Fruit fly (Drosophila melanogaster) whole organism, embryonic: ENCODE data around the gene peng.

Source experiments
- Ada2b ChIP-seq: fragments of 200-800 bp; sonication (Bioruptor generic); IDR thresholded peaks from 2 replicates; pipeline ENCODE4 v1.3.6; 2022; ENCODE audit warnings: missing biosample characterization, missing genetic modification characterization
- Antp ChIP-seq: fragments of 200-800 bp; sonication (Bioruptor generic); optimal IDR thresholded peaks from 3 replicates; lab custom pipeline; 2016; ENCODE audit warnings: missing biosample characterization, missing genetic modification characterization
- B-H1 ChIP-seq: fragments of 200-800 bp; sonication (Bioruptor generic); IDR thresholded peaks from 3 replicates; pipeline ENCODE4 v1.3.6; 2022; ENCODE audit warnings: missing biosample characterization, missing genetic modification characterization
- Bgb ChIP-seq: fragments of 200-800 bp; sonication (Bioruptor generic); IDR thresholded peaks from 2 replicates; pipeline ENCODE4 v1.3.6; 2022; ENCODE audit warnings: missing biosample characterization, missing genetic modification characterization; ENCODE audit not compliant: partially characterized antibody
- CG10267 ChIP-seq: fragments of 200-800 bp; sonication (Bioruptor generic); optimal IDR thresholded peaks from 2 replicates; lab custom pipeline; 2018; ENCODE audit warnings: missing biosample characterization, mild to moderate bottlenecking, missing genetic modification characterization, moderate library complexity
- CG13296 ChIP-seq: fragments of 200-800 bp; sonication (Bioruptor generic); optimal IDR thresholded peaks from 3 replicates; lab custom pipeline; 2018; ENCODE audit warnings: missing biosample characterization, mild to moderate bottlenecking, missing genetic modification characterization
- CG14014 ChIP-seq: fragments of 200-800 bp; sonication (Bioruptor generic); IDR thresholded peaks from 2 replicates; pipeline ENCODE4 v1.3.6; 2022; ENCODE audit warnings: missing biosample characterization, missing genetic modification characterization
- CG14441 ChIP-seq: fragments of 200-800 bp; sonication (Bioruptor generic); IDR thresholded peaks from 2 replicates; pipeline ENCODE4 v1.3.6; 2022; ENCODE audit warnings: missing biosample characterization, missing genetic modification characterization
- CG1647 ChIP-seq: fragments of 200-800 bp; sonication (Bioruptor generic); optimal IDR thresholded peaks from 3 replicates; lab custom pipeline; 2016; ENCODE audit warnings: missing biosample characterization, missing genetic modification characterization
- CG17385 ChIP-seq: fragments of 200-800 bp; sonication (Bioruptor generic); optimal IDR thresholded peaks from 3 replicates; lab custom pipeline; 2018; ENCODE audit warnings: missing biosample characterization, mild to moderate bottlenecking, missing genetic modification characterization
- CG2120 ChIP-seq: fragments of 200-800 bp; sonication (Bioruptor generic); optimal IDR thresholded peaks from 3 replicates; lab custom pipeline; 2016; ENCODE audit warnings: missing biosample characterization, missing genetic modification characterization
- CG32532 ChIP-seq: fragments of 200-800 bp; sonication (Bioruptor generic); IDR thresholded peaks from 2 replicates; pipeline ENCODE4 v1.3.6; 2022; ENCODE audit warnings: missing biosample characterization, missing genetic modification characterization
- CG3726 ChIP-seq: fragments of 200-800 bp; sonication (Bioruptor generic); IDR thresholded peaks from 3 replicates; pipeline ENCODE4, ENCODE4 v1.3.6; 2022; ENCODE audit warnings: missing biosample characterization, missing genetic modification characterization
- CG3847 ChIP-seq: fragments of 200-800 bp; sonication (Bioruptor generic); IDR thresholded peaks from 2 replicates; pipeline ENCODE4 v1.3.6; 2022; ENCODE audit warnings: missing biosample characterization, missing genetic modification characterization
- CG4328 ChIP-seq: fragments of 200-800 bp; sonication (Bioruptor generic); optimal IDR thresholded peaks from 3 replicates; lab custom pipeline; 2017; ENCODE audit warnings: missing biosample characterization, missing genetic modification reagents, missing genetic modification characterization
- CG4424 ChIP-seq: fragments of 200-800 bp; sonication (Bioruptor generic); optimal IDR thresholded peaks from 3 replicates; lab custom pipeline; 2016; ENCODE audit warnings: missing biosample characterization, missing genetic modification characterization
- CG4820 ChIP-seq: fragments of 200-800 bp; sonication (Bioruptor generic); optimal IDR thresholded peaks from 3 replicates; lab custom pipeline; 2016; ENCODE audit warnings: missing biosample characterization, missing genetic modification characterization
- CG5245 ChIP-seq: fragments of 200-800 bp; sonication (Bioruptor generic); optimal IDR thresholded peaks from 3 replicates; lab custom pipeline; 2016; ENCODE audit warnings: missing biosample characterization, missing genetic modification characterization
- CG6791 ChIP-seq: fragments of 200-800 bp; sonication (Bioruptor generic); IDR thresholded peaks from 3 replicates; pipeline ENCODE4 v1.3.6; 2022; ENCODE audit warnings: missing biosample characterization, missing genetic modification characterization; ENCODE audit not compliant: partially characterized antibody
- CG8478 ChIP-seq: fragments of >200 bp; optimal IDR thresholded peaks from 2 replicates; lab custom pipeline; 2018
- CG8924 ChIP-seq: fragments of 200-800 bp; optimal IDR thresholded peaks from 3 replicates; lab custom pipeline; 2019; ENCODE audit warnings: missing biosample characterization, mild to moderate bottlenecking, missing genetic modification characterization, moderate library complexity
- CG9609 ChIP-seq: fragments of 200-800 bp; sonication (Bioruptor generic); optimal IDR thresholded peaks from 3 replicates; lab custom pipeline; 2016; ENCODE audit warnings: missing biosample characterization, missing genetic modification characterization
- CG9797 ChIP-seq: fragments of 200-800 bp; sonication (Bioruptor generic); optimal IDR thresholded peaks from 3 replicates; lab custom pipeline; 2018; ENCODE audit warnings: missing biosample characterization, mild to moderate bottlenecking, missing genetic modification characterization
- CG9817 ChIP-seq: fragments of 200-800 bp; sonication (Bioruptor generic); optimal IDR thresholded peaks from 2 replicates; lab custom pipeline; 2018; ENCODE audit warnings: missing biosample characterization, mild to moderate bottlenecking, missing genetic modification characterization, moderate library complexity
- CTCF ChIP-seq: fragments of 200-800 bp; sonication (Bioruptor generic); optimal IDR thresholded peaks from 2 replicates; lab custom pipeline; 2017; ENCODE audit warnings: missing biosample characterization, mild to moderate bottlenecking, missing genetic modification characterization, moderate library complexity
- Deaf1 ChIP-seq: fragments of 200-800 bp; optimal IDR thresholded peaks from 3 replicates; lab custom pipeline; 2019; ENCODE audit warnings: missing biosample characterization, mild to moderate bottlenecking, missing genetic modification characterization, moderate library complexity
- Dll ChIP-seq: fragments of 200-800 bp; sonication (Bioruptor generic); IDR thresholded peaks from 4 replicates; pipeline ENCODE4 v1.3.6; 2022; ENCODE audit warnings: missing biosample characterization, missing genetic modification characterization; ENCODE audit not compliant: partially characterized antibody
- Doc2 ChIP-seq: fragments of 200-800 bp; sonication (Bioruptor generic); IDR thresholded peaks from 2 replicates; pipeline ENCODE4 v1.3.6; 2022; ENCODE audit warnings: missing biosample characterization, missing genetic modification characterization
- Doc3 ChIP-seq: fragments of 200-800 bp; sonication (Bioruptor generic); IDR thresholded peaks from 3 replicates; pipeline ENCODE4 v1.3.6; 2022; ENCODE audit warnings: missing biosample characterization, missing genetic modification characterization; ENCODE audit not compliant: partially characterized antibody
- ERR ChIP-seq: fragments of 200-800 bp; sonication (Bioruptor generic); optimal IDR thresholded peaks from 2 replicates; lab custom pipeline; 2016; ENCODE audit warnings: missing biosample characterization, missing genetic modification characterization
- HLHmδ ChIP-seq: fragments of 200-800 bp; sonication (Bioruptor generic); optimal IDR thresholded peaks from 2 replicates; lab custom pipeline; 2018; ENCODE audit warnings: missing biosample characterization, mild to moderate bottlenecking, missing genetic modification characterization, moderate library complexity
- Hsf ChIP-seq: fragments of 200-800 bp; sonication (Bioruptor generic); optimal IDR thresholded peaks from 3 replicates; lab custom pipeline; 2016; ENCODE audit warnings: missing biosample characterization, missing genetic modification characterization
- MBD-R2 ChIP-seq: fragments of 200-800 bp; sonication (Bioruptor generic); IDR thresholded peaks from 2 replicates; pipeline ENCODE4 v1.3.6; 2022; ENCODE audit warnings: missing biosample characterization, missing genetic modification characterization
- Oaz ChIP-seq: fragments of 200-800 bp; sonication (Bioruptor generic); IDR thresholded peaks from 2 replicates; pipeline ENCODE4 v1.3.6; 2022; ENCODE audit warnings: missing biosample characterization, missing genetic modification characterization
- Sry-β ChIP-seq: fragments of 200-800 bp; sonication (Bioruptor generic); optimal IDR thresholded peaks from 2 replicates; lab custom pipeline; 2018; ENCODE audit warnings: missing biosample characterization, mild to moderate bottlenecking, missing genetic modification characterization, moderate library complexity
- Tbp ChIP-seq: fragments of >200 bp; optimal IDR thresholded peaks from 2 replicates; lab custom pipeline; 2018; ENCODE audit warnings: missing biosample characterization, missing genetic modification characterization
- Trl ChIP-seq, 3 experiments: fragments of >200 bp in 2 of 3; fragments of 200-800 bp in 1 of 3; sonication (Bioruptor generic) in 1 of 3; optimal IDR thresholded peaks; 2 replicates in 1 of 3; 3 replicates in 2 of 3; lab custom pipeline; 2016 to 2017; ENCODE audit warnings: missing biosample characterization in 1 of 3, missing genetic modification characterization in 1 of 3
- amos ChIP-seq: fragments of 200-800 bp; sonication (Bioruptor generic); IDR thresholded peaks from 2 replicates; pipeline ENCODE4 v1.3.6; 2022; ENCODE audit warnings: missing biosample characterization, missing genetic modification characterization; ENCODE audit not compliant: partially characterized antibody
- chm ChIP-seq: fragments of 200-800 bp; sonication (Bioruptor generic); IDR thresholded peaks from 2 replicates; pipeline ENCODE4 v1.3.6; 2022; ENCODE audit warnings: missing biosample characterization, missing genetic modification characterization
- ci ChIP-seq: fragments of 200-800 bp; sonication (Bioruptor generic); IDR thresholded peaks from 3 replicates; pipeline ENCODE4 v1.3.6; 2022; ENCODE audit warnings: missing biosample characterization, missing genetic modification characterization
- corto ChIP-seq: fragments of 200-800 bp; sonication (Bioruptor generic); optimal IDR thresholded peaks from 2 replicates; lab custom pipeline; 2016; ENCODE audit warnings: missing biosample characterization, mild to moderate bottlenecking, missing genetic modification characterization, moderate library complexity
- crc ChIP-seq: fragments of 200-800 bp; sonication (Bioruptor generic); optimal IDR thresholded peaks from 2 replicates; lab custom pipeline; 2016; ENCODE audit warnings: missing biosample characterization, missing genetic modification characterization
- dati ChIP-seq: fragments of 200-800 bp; sonication (Bioruptor generic); IDR thresholded peaks from 2 replicates; pipeline ENCODE4 v1.3.6; 2022; ENCODE audit warnings: missing biosample characterization, missing genetic modification characterization
- kah ChIP-seq: fragments of 200-800 bp; sonication (Bioruptor generic); optimal IDR thresholded peaks from 2 replicates; lab custom pipeline; 2018; ENCODE audit warnings: missing biosample characterization, mild to moderate bottlenecking, missing genetic modification characterization
- klu ChIP-seq: fragments of 200-800 bp; sonication (Bioruptor generic); IDR thresholded peaks from 2 replicates; pipeline ENCODE4 v1.3.6; 2022; ENCODE audit warnings: missing biosample characterization, missing genetic modification characterization
- lab ChIP-seq: fragments of 200-800 bp; sonication (Bioruptor generic); optimal IDR thresholded peaks from 3 replicates; lab custom pipeline; 2017; ENCODE audit warnings: missing biosample characterization, missing genetic modification characterization, mild to moderate bottlenecking, moderate library complexity, missing genetic modification reagents
- pfk ChIP-seq: fragments of 200-800 bp; sonication (Bioruptor generic); optimal IDR thresholded peaks from 2 replicates; lab custom pipeline; 2018; ENCODE audit warnings: missing biosample characterization, mild to moderate bottlenecking, missing genetic modification characterization, moderate library complexity
- sima ChIP-seq: fragments of 200-800 bp; sonication (Bioruptor generic); optimal IDR thresholded peaks from 2 replicates; lab custom pipeline; 2016; ENCODE audit warnings: missing biosample characterization, missing genetic modification characterization
- slou ChIP-seq: fragments of 200-800 bp; sonication (Bioruptor generic); optimal IDR thresholded peaks from 3 replicates; lab custom pipeline; 2016; ENCODE audit warnings: missing biosample characterization, missing genetic modification characterization
- sr ChIP-seq: fragments of 200-800 bp; sonication (Bioruptor generic); IDR thresholded peaks from 3 replicates; pipeline ENCODE4 v1.3.6; 2022; ENCODE audit warnings: missing biosample characterization, missing genetic modification characterization
- ttk ChIP-seq: fragments of 200-800 bp; sonication (Bioruptor generic); IDR thresholded peaks from 2 replicates; pipeline ENCODE4 v2.1.2; 2022; ENCODE audit warnings: missing biosample characterization, missing genetic modification characterization

Gene peng

dm6 chrX:21319202-21319772 lies 30.4 kb downstream of the peng start, which contains the start of the genes SLIRP1 and anox (continued):
- TF ChIP-seq Ada2b (GFP tag; lab: Robert Waterston, UW) (peak; percentile 62), CG8478 (lab: Kevin White, UChicago) (no peak), kah (GFP tag; lab: Kevin White, UChicago) (peak; percentile 3), sr (no peak), CG8924 (tag; lab: Kevin White, UChicago) (peak; percentile 92), ci (GFP tag; lab: Robert Waterston, UW) (peak; percentile 63; the same call in 2 of the 3 replicates), CG13296 (GFP tag; lab: Kevin White, UChicago) (peak; percentile 86), CG10267 (tag; lab: Kevin White, UChicago) (peak; percentile 83), CG9817 (tag; lab: Kevin White, UChicago) (peak; percentile 85), Doc3 (GFP tag; lab: Robert Waterston, UW) (no peak), Bgb (GFP tag; lab: Robert Waterston, UW) (no peak), Trl (optimal IDR thresholded peaks at IDR 0.05; lab: Kevin White, UChicago) (no peak), Trl (GFP tag; optimal IDR thresholded peaks at IDR 0.05; lab: Kevin White, UChicago) (peak; percentile 68), sima (GFP tag; lab: Kevin White, UChicago) (no peak), HLHmδ (GFP tag; lab: Kevin White, UChicago) (no peak), CG32532 (GFP tag; lab: Robert Waterston, UW) (peak; percentile 85), CG4820 (GFP tag; lab: Kevin White, UChicago) (peak; percentile 72), corto (no peak), CG5245 (GFP tag; lab: Kevin White, UChicago) (peak; percentile 69), CG14014 (GFP tag; lab: Robert Waterston, UW) (peak; percentile 67), amos (no peak), CG9609 (GFP tag; lab: Kevin White, UChicago) (peak; percentile 72), Sry-β (GFP tag; lab: Kevin White, UChicago) (peak; percentile 14), CG14441 (peak; percentile 79), CG6791 (GFP tag; lab: Robert Waterston, UW) (no peak), B-H1 (peak; percentile 56; the same call in 1 of the 3 replicates), Tbp (no peak), CG3847 (GFP tag; lab: Robert Waterston, UW) (peak; percentile 80), Antp (GFP tag; lab: Kevin White, UChicago) (peak; percentile 65), dati (GFP tag; lab: Robert Waterston, UW) (no peak), MBD-R2 (peak; percentile 31; the same call in 1 of the 2 replicates), pfk (GFP tag; lab: Kevin White, UChicago) (peak; percentile 9), Dll (GFP tag; lab: Robert Waterston, UW) (no peak), slou (GFP tag; lab: Kevin White, UChicago) (peak; percentile 79), CTCF (GFP tag; lab: Kevin White, UChicago) (peak; percentile 36), Doc2 (no peak), ERR (GFP tag; lab: Kevin White, UChicago) (peak; percentile 17), Oaz (GFP tag; lab: Robert Waterston, UW) (peak; percentile 57), crc (GFP tag; lab: Kevin White, UChicago) (peak; percentile 40), CG1647 (peak; percentile 55), Hsf (GFP tag; lab: Kevin White, UChicago) (peak; percentile 89), chm (GFP tag; lab: Robert Waterston, UW) (no peak), CG9797 (GFP tag; lab: Kevin White, UChicago) (peak; percentile 14), CG17385 (peak; percentile 79), klu (peak; percentile 71), CG4424 (peak; percentile 89), Deaf1 (tag; lab: Kevin White, UChicago) (peak; percentile 74), lab (GFP tag; lab: Kevin White, UChicago) (peak; percentile 32), ttk (GFP tag; lab: Robert Waterston, UW) (peak; percentile 56; the same call in 1 of the 2 replicates), CG3726 (peak; percentile 48; the same call in 1 of the 3 replicates), CG4328 (GFP tag; lab: Kevin White, UChicago) (peak; percentile 60), CG2120 (GFP tag; lab: Kevin White, UChicago) (peak; percentile 92)
